Fruit fly (Drosophila melanogaster): Measurements from ENCODE around the gene Ugt302K1.
A peak's percentile ranks its signal among the peaks of the same experiment; 100 is the strongest.

Gene Ugt302K1

DNA sequence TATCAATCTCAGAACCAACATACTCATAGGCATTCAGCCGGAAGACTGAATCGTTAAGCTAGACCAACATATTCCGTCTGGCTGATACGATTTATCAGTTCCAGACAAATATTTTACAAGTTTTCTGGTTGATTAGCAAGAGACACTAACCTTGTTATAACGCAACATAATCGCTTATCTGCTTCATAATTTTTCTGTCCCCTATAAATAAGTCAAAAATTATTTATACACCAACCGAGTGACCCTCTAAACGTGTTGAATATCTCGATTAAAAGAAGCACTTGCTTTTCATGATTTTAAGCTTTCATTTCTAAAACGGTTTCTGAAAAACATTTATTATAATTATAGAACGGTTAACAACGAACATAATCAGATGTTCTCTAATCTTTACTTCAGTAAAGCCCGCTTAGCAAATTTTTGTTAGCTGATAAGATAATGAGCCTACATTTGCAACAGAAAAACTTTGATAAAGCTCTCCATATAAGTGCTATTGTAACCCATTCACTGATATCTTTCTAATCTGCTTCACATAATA, 14.3 kb upstream of the Ugt302K1 start, which contains the start of gene Ugt35E2:
Ugt35E2 (minus strand) TSS at position 51 of the 535 bp plus-strand sequence.
- TF ChIP-seq noc (tag; optimal IDR thresholded peaks at IDR 0.05), result no peak

DNA sequence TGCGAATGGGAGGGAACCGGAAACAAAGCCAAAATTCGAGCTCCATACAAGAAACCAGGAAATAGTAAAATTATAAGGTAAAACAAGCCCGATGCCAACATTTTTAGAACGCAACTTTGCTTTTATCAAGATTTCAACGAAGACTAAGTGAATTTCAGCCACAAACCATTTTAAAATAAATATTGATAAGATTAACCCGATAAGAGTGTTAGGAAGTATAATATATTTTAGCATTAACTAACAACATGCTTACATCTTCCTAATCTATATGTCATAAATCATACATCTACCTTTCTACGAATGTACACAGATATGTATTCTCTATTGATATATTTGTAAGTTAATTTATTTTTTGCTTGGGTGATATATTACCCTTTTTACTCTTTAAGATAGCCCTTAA, 12.3 kb upstream of the Ugt302K1 start, which contains the start of gene Ugt35E1:
Ugt35E1 (minus strand) TSS at position 101 of the 400 bp plus-strand sequence.
- no peak for TF ChIP-seq noc (tag; optimal IDR thresholded peaks at IDR 0.05)

DNA sequence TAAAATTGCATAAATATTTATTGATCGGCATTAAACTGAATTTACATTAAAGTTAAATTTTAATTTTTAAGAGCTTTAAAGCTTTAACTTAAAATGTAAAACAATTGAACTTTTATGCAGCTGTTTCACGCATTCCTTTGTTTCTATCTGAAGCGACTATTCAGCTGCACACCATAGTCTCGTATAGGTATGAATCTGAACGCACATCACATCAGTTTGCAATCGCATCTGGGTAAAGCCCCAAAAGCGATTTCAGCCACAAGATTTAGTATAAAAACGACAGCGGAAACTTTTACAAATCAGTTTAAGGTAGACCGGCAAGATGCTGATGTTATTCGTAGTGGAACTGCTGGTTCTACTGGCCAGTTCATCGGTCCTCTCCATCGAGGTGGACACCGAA, 7.3 kb upstream of the Ugt302K1 start, which contains the start of gene CG4757:
CG4757 (plus strand) TSS at position 301 of the 400 bp plus-strand sequence.
- no peak for TF ChIP-seq noc (tag; optimal IDR thresholded peaks at IDR 0.05)

DNA sequence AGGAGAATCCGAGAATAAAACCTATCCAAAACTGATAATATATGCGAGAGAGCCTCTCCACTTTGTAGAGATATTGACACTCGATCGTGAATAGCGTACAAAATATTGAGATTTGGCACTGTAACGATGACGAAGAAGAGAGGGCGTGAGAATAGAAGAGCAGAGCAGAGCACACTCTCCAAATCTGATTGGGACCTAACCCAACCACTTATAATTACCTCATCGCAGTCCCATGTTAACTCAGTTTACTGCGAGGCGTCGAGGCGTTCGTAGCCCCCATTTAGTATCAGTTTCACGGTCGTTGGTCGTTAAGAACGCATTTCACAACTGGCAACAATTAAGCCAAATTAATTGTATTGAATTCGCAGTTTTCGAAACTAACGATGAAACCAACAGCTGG, 3.2 kb upstream of the Ugt302K1 start, which contains the start of gene Ugt302C1:
Ugt302C1 (plus strand) TSS at position 241 of the 400 bp plus-strand sequence.
- peak; percentile 1 for TF ChIP-seq noc (tag; optimal IDR thresholded peaks at IDR 0.05)

DNA sequence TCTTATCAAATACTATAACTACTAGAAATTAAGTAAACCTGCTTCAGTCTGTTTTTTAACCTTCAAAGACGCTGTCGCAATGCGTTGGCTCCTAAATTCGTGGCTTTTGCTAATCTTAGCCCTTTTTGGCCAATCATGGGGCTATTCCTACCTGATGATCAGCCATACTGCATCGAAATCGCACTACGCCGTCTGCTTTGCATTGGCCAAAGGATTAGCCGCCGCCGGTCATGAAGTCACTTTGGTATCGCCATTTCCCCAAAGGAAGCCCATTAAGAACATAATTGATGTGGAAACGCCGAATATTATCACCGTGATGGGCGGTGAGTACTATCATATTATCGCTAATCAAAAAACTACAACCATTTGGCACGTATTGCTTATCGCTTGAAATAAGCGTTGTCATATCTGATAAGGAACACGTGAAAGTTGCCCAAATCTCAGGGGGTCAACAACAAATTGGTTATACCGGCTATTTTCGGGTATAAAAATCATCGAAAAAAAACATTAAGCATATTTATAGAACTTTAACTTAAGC, 996 bp upstream of the Ugt302K1 start, which contains the start of gene Ugt302E1:
Ugt302E1 (plus strand) TSS at position 51 of the 538 bp plus-strand sequence.
- TF ChIP-seq noc (tag; optimal IDR thresholded peaks at IDR 0.05), result no peak

DNA sequence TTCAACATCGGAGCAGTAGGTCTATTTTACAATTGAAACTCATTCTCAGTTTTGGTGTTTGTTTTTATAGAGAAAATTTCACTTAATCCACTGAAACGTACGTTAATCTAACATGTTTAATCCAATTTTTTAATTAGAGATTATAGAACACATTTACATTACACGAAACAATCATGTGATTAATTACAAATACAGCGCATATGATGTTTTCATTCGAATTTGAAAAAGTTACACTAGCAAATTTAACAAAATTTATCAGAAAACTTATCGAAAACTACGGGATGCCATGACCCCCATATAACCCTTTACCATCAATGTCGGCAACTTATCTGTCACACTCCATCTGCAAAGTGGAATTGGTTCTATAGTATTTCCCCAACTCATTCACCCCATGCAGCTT, 8.5 kb downstream of the Ugt302K1 start, which contains the start of gene CheA86a:
CheA86a (minus strand) TSS at position 101 of the 400 bp plus-strand sequence.
- TF ChIP-seq noc (tag; optimal IDR thresholded peaks at IDR 0.05), result no peak

DNA sequence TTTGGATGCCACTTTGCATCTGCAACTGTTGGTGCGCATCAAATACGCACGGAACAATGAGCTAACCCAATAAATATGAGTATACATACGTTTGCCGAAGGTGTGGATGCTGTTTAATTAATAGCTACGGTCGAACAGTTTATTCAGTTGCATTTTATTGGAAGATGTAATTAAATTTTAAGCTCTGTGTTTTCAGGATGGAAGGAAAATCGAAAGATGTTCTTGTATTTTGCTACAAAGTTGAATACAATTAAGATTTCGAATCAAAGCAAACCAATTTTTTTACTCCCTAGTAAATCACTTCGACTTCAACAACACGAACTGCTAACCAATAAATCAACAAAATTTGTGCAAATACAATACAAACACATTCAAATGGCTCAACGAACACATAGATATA, 16.8 kb downstream of the Ugt302K1 start, which contains the start of gene mAcon2:
mAcon2 (plus strand) TSS at position 301 of the 400 bp plus-strand sequence.
- TF ChIP-seq noc (tag; optimal IDR thresholded peaks at IDR 0.05), result no peak

DNA sequence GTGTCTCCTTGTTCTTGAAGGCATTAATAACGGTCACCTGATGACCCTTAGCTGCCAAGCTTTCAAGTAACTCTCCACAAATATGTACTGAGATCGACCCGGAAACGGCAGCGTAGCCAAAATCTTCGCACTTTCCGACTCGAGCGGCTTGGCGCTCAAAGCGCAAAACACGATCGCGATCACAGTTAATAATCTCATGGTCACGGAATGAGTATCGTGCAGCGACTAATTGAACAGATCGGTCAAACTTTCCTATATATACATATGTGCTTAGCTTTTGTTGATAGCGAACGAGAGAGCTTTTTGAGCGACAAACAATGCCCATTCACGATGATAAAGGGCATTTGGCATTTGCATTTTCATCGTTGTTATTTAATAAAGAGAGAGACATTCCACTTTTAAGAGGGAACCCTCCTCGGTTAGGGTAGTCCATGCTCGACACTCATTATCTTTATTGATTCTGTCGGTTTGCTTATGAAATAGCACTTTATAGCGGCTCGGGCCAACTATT, 25.5 kb downstream of the Ugt302K1 start, which contains the start of gene Ugt35C1:
Ugt35C1 (minus strand) TSS at position 213 of the 511 bp plus-strand sequence.
- TF ChIP-seq noc (tag; optimal IDR thresholded peaks at IDR 0.05), result no peak

DNA sequence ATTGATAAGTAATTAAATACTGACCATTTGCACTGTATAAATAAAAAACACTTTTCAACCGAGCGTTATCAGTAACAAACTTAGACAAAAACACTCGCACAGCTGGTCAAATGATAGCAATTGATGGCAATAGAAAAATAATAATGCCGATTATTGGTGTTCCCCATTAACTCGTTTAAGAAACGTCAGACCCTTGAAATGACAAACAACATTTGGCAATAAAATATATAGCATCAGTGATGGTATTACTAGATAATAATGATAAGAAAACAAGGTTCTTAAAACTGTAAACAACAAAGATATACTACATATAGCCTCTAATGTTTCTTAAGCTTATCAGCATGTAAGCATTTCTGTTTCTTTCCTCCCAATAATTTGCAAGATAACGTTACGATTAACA, 27.3 kb downstream of the Ugt302K1 start:
- TF ChIP-seq noc (tag; optimal IDR thresholded peaks at IDR 0.05), result peak; percentile 25

DNA sequence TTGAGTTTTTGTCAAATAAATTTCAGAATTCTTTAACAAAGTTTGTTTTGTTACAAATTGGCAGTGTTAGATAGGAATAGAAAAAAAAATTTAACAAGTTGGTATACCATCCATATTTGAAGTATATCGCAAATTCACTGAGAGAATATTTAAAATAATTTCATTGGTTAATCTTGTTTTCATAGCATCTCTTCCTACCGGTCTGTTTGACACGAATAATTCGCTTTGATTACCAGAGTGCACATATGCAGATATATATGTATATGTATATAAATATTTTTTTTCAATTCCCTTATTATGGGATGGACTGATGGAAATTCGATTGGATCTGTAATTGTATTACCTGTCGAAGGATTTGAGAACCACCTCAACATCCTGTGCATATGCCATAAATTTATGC, 38.0 kb downstream of the Ugt302K1 start, which contains the start of gene SdhCL:
SdhCL (minus strand) TSS at position 101 of the 400 bp plus-strand sequence.
- no peak for TF ChIP-seq noc (tag; optimal IDR thresholded peaks at IDR 0.05)
